Worm (Caenorhabditis elegans): ENCODE measurements around the gene C16C10.9.

DNA sequence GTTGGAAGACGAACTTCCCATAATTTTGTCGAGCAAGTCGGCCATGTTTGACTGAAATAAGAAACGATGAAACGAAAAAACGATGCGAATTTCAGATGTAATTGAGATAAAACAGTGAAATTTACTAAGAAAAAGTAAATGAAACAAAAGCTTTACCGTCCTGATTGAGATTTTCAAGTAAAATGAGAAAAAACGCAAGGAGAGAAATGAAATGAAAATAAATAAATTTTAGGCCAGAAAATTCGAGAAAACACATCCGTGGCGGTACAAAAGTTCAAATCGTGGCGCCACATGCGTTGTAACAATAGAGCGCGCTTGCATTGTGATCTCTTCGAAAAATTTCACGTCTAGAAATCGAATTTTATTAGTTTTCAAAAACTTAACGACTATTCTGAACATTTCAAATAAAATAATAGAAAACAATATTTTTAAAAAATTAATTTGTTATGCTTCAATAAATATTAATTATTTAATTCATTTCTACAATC, 19.0 kb upstream of the C16C10.9 start, which contains the start of the genes hrde-1 and C16C10.13:
- TF ChIP-seq nhr-11 (tag; optimal IDR thresholded peaks at IDR 0.05) (no peak), pag-3 (tag; optimal IDR thresholded peaks at IDR 0.05; ENCODE audit: borderline replicate concordance) (no peak), ceh-34 (tag; optimal IDR thresholded peaks at IDR 0.05) (no peak)
